Fruit fly (Drosophila melanogaster) whole organism, prepupa: ENCODE measurements around the gene CG7720.
A peak's percentile ranks its signal among the peaks of the same experiment; 100 is the strongest.

Experiments
- CG16779 ChIP-seq: fragments of 200-800 bp; sonication (Bioruptor generic); optimal IDR thresholded peaks from 3 replicates; lab custom pipeline; 2017; ENCODE audit warnings: missing biosample characterization, mild to moderate bottlenecking, missing genetic modification characterization
- CG32006 ChIP-seq: fragments of 200-800 bp; sonication (Bioruptor generic); optimal IDR thresholded peaks from 3 replicates; lab custom pipeline; 2017; ENCODE audit warnings: missing biosample characterization, mild to moderate bottlenecking, missing genetic modification characterization
- CG6163 ChIP-seq: fragments of 200-800 bp; sonication (Bioruptor generic); IDR thresholded peaks from 3 replicates; pipeline ENCODE4 v1.3.6; 2022; ENCODE audit warnings: missing biosample characterization, missing genetic modification characterization
- CG6854 ChIP-seq: fragments of 200-800 bp; sonication (Bioruptor generic); optimal IDR thresholded peaks from 2 replicates; lab custom pipeline; 2017; ENCODE audit warnings: missing biosample characterization, mild to moderate bottlenecking, missing genetic modification characterization
- CG7368 ChIP-seq: fragments of 200-800 bp; sonication (Bioruptor generic); optimal IDR thresholded peaks from 3 replicates; lab custom pipeline; 2016; ENCODE audit warnings: missing biosample characterization, missing genetic modification characterization
- CG8632 ChIP-seq: fragments of 200-800 bp; sonication (Bioruptor generic); optimal IDR thresholded peaks from 3 replicates; lab custom pipeline; 2016; ENCODE audit warnings: missing biosample characterization, missing genetic modification characterization
- CG9139 ChIP-seq: fragments of 200-800 bp; sonication (Bioruptor generic); optimal IDR thresholded peaks from 3 replicates; lab custom pipeline; 2017; ENCODE audit warnings: missing biosample characterization, mild to moderate bottlenecking, missing genetic modification characterization
- Gug ChIP-seq: fragments of 200-800 bp; sonication (Bioruptor generic); IDR thresholded peaks from 2 replicates; pipeline ENCODE4 v1.3.6; 2022; ENCODE audit warnings: missing biosample characterization, missing genetic modification characterization
- Hr39 ChIP-seq: fragments of 200-800 bp; sonication (Bioruptor generic); optimal IDR thresholded peaks from 2 replicates; lab custom pipeline; 2016; ENCODE audit warnings: missing biosample characterization, missing genetic modification characterization
- dac ChIP-seq: fragments of 200-800 bp; sonication (Bioruptor generic); optimal IDR thresholded peaks from 2 replicates; lab custom pipeline; 2017; ENCODE audit warnings: missing biosample characterization, mild to moderate bottlenecking, missing genetic modification characterization
- dsx ChIP-seq: fragments of 200-800 bp; optimal IDR thresholded peaks from 3 replicates; lab custom pipeline; 2019; ENCODE audit warnings: missing biosample characterization, mild to moderate bottlenecking, missing genetic modification characterization, moderate library complexity; ENCODE audit not compliant: poor library complexity, severe bottlenecking

- TF ChIP-seq CG8632 (peak; percentile 31), CG32006 (GFP tag; lab: Kevin White, UChicago) (no peak), CG16779 (tag; lab: Kevin White, UChicago) (no peak), CG6163 (GFP tag; lab: Robert Waterston, UW) (no peak), Hr39 (GFP tag; lab: Kevin White, UChicago) (no peak), CG7368 (GFP tag; lab: Kevin White, UChicago) (no peak), CG9139 (GFP tag; lab: Kevin White, UChicago) (no peak), Gug (GFP tag; lab: Robert Waterston, UW) (no peak), dsx (GFP tag; lab: Kevin White, UChicago) (no peak), CG6854 (GFP tag; lab: Kevin White, UChicago) (no peak), dac (no peak)
Measured at dm6 chr3R:18738705-18739434, 56.1 kb downstream of the CG7720 start.
